Fruit fly (Drosophila melanogaster): ENCODE data around the gene Nha2.
A peak's percentile ranks its signal among the peaks of the same experiment; 100 is the strongest.

Gene Nha2

DNA sequence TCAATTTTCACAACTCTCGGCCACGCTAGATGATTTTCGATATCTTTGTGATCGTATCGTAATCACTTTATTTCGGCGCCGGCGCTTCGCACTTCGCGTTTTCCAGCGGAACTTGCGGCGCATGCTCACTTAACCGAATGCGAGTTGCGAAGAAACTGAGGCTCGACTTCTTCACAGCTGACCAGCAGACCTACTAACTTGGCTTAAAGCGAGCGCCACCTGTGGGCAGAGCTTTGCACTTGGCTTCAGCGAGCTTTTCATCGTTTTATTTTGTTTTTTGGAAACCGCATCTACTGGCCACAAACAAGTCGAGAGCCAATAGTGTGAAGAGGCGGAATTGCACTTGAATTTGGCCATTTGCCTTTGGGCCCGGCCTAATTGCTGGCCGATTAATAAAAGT lies 12.1 kb upstream of the Nha2 start, which contains the start of gene CG34375:
Gene CG34375 (minus strand): TSS at position 157 of the 400 bp plus-strand sequence.
- no peak for TF ChIP-seq lola (GFP tag; optimal IDR thresholded peaks at IDR 0.05)
- TF ChIP-seq fru (GFP tag; optimal IDR thresholded peaks at IDR 0.05) = no peak
- TF ChIP-seq HLH106 (tag; optimal IDR thresholded peaks at IDR 0.05) = no peak
- TF ChIP-seq sv (GFP tag; optimal IDR thresholded peaks at IDR 0.05) = no peak
- no peak for TF ChIP-seq dsf (GFP tag; optimal IDR thresholded peaks at IDR 0.05; ENCODE audit: borderline replicate concordance)
- TF ChIP-seq Dif (GFP tag; optimal IDR thresholded peaks at IDR 0.05; ENCODE audit: partially characterized antibody) = no peak
- TF ChIP-seq OdsH (GFP tag; optimal IDR thresholded peaks at IDR 0.05) = no peak
- no peak for TF ChIP-seq Sp1 (GFP tag; optimal IDR thresholded peaks at IDR 0.05)
- no peak for TF ChIP-seq Abd-B (GFP tag; optimal IDR thresholded peaks at IDR 0.05)
- TF ChIP-seq CG32264 (GFP tag; optimal IDR thresholded peaks at IDR 0.05) = no peak
- no peak for TF ChIP-seq sage (GFP tag; optimal IDR thresholded peaks at IDR 0.05)
- TF ChIP-seq Vsx2 (GFP tag; optimal IDR thresholded peaks at IDR 0.05; ENCODE audit: partially characterized antibody) = no peak
- TF ChIP-seq ey (GFP tag; optimal IDR thresholded peaks at IDR 0.05) = no peak
- no peak for TF ChIP-seq Hr78 (GFP tag; optimal IDR thresholded peaks at IDR 0.05)
- TF ChIP-seq rgr (GFP tag; optimal IDR thresholded peaks at IDR 0.05) = no peak
- TF ChIP-seq Jra (GFP tag; optimal IDR thresholded peaks at IDR 0.05) = no peak
- no peak for TF ChIP-seq GATAd (GFP tag; optimal IDR thresholded peaks at IDR 0.05)
- no peak for TF ChIP-seq N (GFP tag; optimal IDR thresholded peaks at IDR 0.05)

dm6 chr3R:23009480-23010115 lies 11.3 kb upstream of the Nha2 start:
- TF ChIP-seq ey (GFP tag; optimal IDR thresholded peaks at IDR 0.05) (no peak), Rel (GFP tag; optimal IDR thresholded peaks at IDR 0.05) (no peak), Rel (tag; optimal IDR thresholded peaks at IDR 0.05) (no peak), pan (optimal IDR thresholded peaks at IDR 0.05) (no peak), sage (GFP tag; optimal IDR thresholded peaks at IDR 0.05) (no peak), CG32264 (GFP tag; optimal IDR thresholded peaks at IDR 0.05) (no peak), br (GFP tag; optimal IDR thresholded peaks at IDR 0.05) (no peak), fru (GFP tag; optimal IDR thresholded peaks at IDR 0.05) (no peak), Vsx2 (GFP tag; optimal IDR thresholded peaks at IDR 0.05; ENCODE audit: partially characterized antibody) (no peak), psq (GFP tag; optimal IDR thresholded peaks at IDR 0.05) (no peak), dmrt93B (GFP tag; optimal IDR thresholded peaks at IDR 0.05) (no peak), CG9705 (GFP tag; optimal IDR thresholded peaks at IDR 0.05) (no peak), rgr (GFP tag; optimal IDR thresholded peaks at IDR 0.05) (no peak), Dfd (GFP tag; optimal IDR thresholded peaks at IDR 0.05) (no peak), Hnf4 (GFP tag; optimal IDR thresholded peaks at IDR 0.05) (no peak), woc (GFP tag; optimal IDR thresholded peaks at IDR 0.05) (no peak), dsf (GFP tag; optimal IDR thresholded peaks at IDR 0.05; ENCODE audit: borderline replicate concordance) (no peak), h (GFP tag; optimal IDR thresholded peaks at IDR 0.05) (no peak)

DNA sequence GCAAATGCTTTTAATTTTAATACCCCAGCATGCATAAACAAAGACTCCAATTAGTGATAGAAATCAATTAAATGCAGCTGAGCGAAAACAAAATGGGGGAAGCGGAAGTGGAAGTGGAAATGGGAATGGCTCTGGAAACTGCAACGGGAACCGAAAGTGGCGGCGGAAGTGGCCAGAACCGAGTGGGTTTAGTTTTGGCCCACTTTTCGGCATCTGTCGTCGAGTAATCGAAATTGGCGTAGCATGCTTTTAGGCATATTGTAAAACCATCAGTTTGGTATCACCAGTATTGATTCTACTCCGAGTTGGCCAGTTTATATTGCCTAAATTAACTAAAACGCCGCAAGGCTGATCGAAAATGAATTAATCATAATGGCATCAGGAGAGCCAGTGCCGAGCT lies 5.8 kb upstream of the Nha2 start:
- TF ChIP-seq Myc (optimal IDR thresholded peaks at IDR 0.05) = peak; percentile 18
- TF ChIP-seq Hr83 (GFP tag; optimal IDR thresholded peaks at IDR 0.05; ENCODE audit: poor library complexity, severe bottlenecking) = no peak
- TF ChIP-seq N (GFP tag; optimal IDR thresholded peaks at IDR 0.05) = peak; percentile 54
- TF ChIP-seq pan (optimal IDR thresholded peaks at IDR 0.05) = no peak

- no peak for TF ChIP-seq sv (GFP tag; optimal IDR thresholded peaks at IDR 0.05)
- no peak for TF ChIP-seq pan (optimal IDR thresholded peaks at IDR 0.05)
- no peak for TF ChIP-seq Hr78 (GFP tag; optimal IDR thresholded peaks at IDR 0.05)
- no peak for TF ChIP-seq Rel (GFP tag; optimal IDR thresholded peaks at IDR 0.05)
- no peak for TF ChIP-seq Rel (tag; optimal IDR thresholded peaks at IDR 0.05)
- TF ChIP-seq CG32264 (GFP tag; optimal IDR thresholded peaks at IDR 0.05) = no peak
- TF ChIP-seq Mio (GFP tag; optimal IDR thresholded peaks at IDR 0.05) = no peak
- no peak for TF ChIP-seq OdsH (GFP tag; optimal IDR thresholded peaks at IDR 0.05)
- TF ChIP-seq Jra (GFP tag; optimal IDR thresholded peaks at IDR 0.05) = no peak
- no peak for TF ChIP-seq Hr83 (GFP tag; optimal IDR thresholded peaks at IDR 0.05; ENCODE audit: poor library complexity, severe bottlenecking)
- TF ChIP-seq tai (GFP tag; optimal IDR thresholded peaks at IDR 0.05) = no peak
- no peak for TF ChIP-seq fru (GFP tag; optimal IDR thresholded peaks at IDR 0.05)
- TF ChIP-seq dl (GFP tag; optimal IDR thresholded peaks at IDR 0.05; ENCODE audit: insufficient read depth in 1 of 2, partially characterized antibody in 2 of 2) = no peak
- no peak for TF ChIP-seq h (GFP tag; optimal IDR thresholded peaks at IDR 0.05)
- no peak for TF ChIP-seq Myc (optimal IDR thresholded peaks at IDR 0.05)
- no peak for TF ChIP-seq brk (GFP tag; optimal IDR thresholded peaks at IDR 0.05)
- no peak for TF ChIP-seq jim (GFP tag; optimal IDR thresholded peaks at IDR 0.05)
- no peak for TF ChIP-seq lola (GFP tag; optimal IDR thresholded peaks at IDR 0.05)
- TF ChIP-seq GATAd (GFP tag; optimal IDR thresholded peaks at IDR 0.05) = no peak
- TF ChIP-seq dmrt93B (GFP tag; optimal IDR thresholded peaks at IDR 0.05) = no peak
These were observed 373 bp upstream of the Nha2 start for dm6 chr3R:22998623-22999179.

All from whole organism, wandering third instar larva.